Fruit fly (Drosophila melanogaster) whole organism, wandering third instar larva: Measurements from ENCODE around the gene sc.
A peak's percentile ranks its signal among the peaks of the same experiment; 100 is the strongest.

Experiments
- Abd-B ChIP-seq: fragments of >200 bp; optimal IDR thresholded peaks from 2 replicates; lab custom pipeline; 2017; ENCODE audit warnings: missing biosample characterization, missing genetic modification characterization
- CG32264 ChIP-seq: fragments of 200-800 bp; sonication (Bioruptor generic); optimal IDR thresholded peaks from 2 replicates; lab custom pipeline; 2016; ENCODE audit warnings: missing biosample characterization, missing genetic modification characterization
- CrebA ChIP-seq: fragments of 200-800 bp; sonication (Bioruptor generic); optimal IDR thresholded peaks from 2 replicates; lab custom pipeline; 2016; ENCODE audit warnings: missing biosample characterization, mild to moderate bottlenecking, missing genetic modification characterization, borderline replicate concordance
- Dfd ChIP-seq: fragments of >200 bp; optimal IDR thresholded peaks from 2 replicates; lab custom pipeline; 2017; ENCODE audit warnings: missing biosample characterization, missing genetic modification characterization
- Dif ChIP-seq: fragments of 200-275, 200-300 bp; sonication (Bioruptor generic); optimal IDR thresholded peaks from 2 replicates; lab custom pipeline; 2018; ENCODE audit warnings: missing biosample characterization, missing genetic modification characterization; ENCODE audit not compliant: partially characterized antibody
- HLH106 ChIP-seq: fragments of 200-800 bp; optimal IDR thresholded peaks from 3 replicates; lab custom pipeline; 2019; ENCODE audit warnings: missing biosample characterization, mild to moderate bottlenecking, missing genetic modification characterization, moderate library complexity
- Hnf4 ChIP-seq: fragments of 200-800 bp; sonication (Bioruptor generic); optimal IDR thresholded peaks from 2 replicates; lab custom pipeline; 2016; ENCODE audit warnings: missing biosample characterization, mild to moderate bottlenecking, missing genetic modification characterization
- Hr78 ChIP-seq: fragments of >200 bp; optimal IDR thresholded peaks from 2 replicates; lab custom pipeline; 2017; ENCODE audit warnings: missing biosample characterization, missing genetic modification characterization
- Hr83 ChIP-seq: fragments of 200-300 bp; sonication (Bioruptor generic); optimal IDR thresholded peaks from 2 replicates; lab custom pipeline; 2016; ENCODE audit warnings: missing biosample characterization, mild to moderate bottlenecking, missing genetic modification characterization, moderate library complexity; ENCODE audit not compliant: poor library complexity, severe bottlenecking
- Mio ChIP-seq: sonication (Bioruptor generic); optimal IDR thresholded peaks from 2 replicates; lab custom pipeline; 2016; ENCODE audit warnings: missing biosample characterization, missing genetic modification characterization
- Myc ChIP-seq: fragments of >200 bp; optimal IDR thresholded peaks from 2 replicates; lab custom pipeline; 2017
- N ChIP-seq: fragments of >200 bp; optimal IDR thresholded peaks from 2 replicates; lab custom pipeline; 2018; ENCODE audit warnings: missing biosample characterization, missing external identifiers, missing genetic modification characterization
- Rel ChIP-seq, 2 experiments: fragments of 200-800 bp; sonication (Bioruptor generic) in 1 of 2; optimal IDR thresholded peaks; 2 replicates in 1 of 2; 3 replicates in 1 of 2; lab custom pipeline; 2016 to 2019; ENCODE audit warnings: mild to moderate bottlenecking in 2 of 2, missing biosample characterization in 2 of 2, missing genetic modification characterization in 2 of 2, moderate library complexity in 1 of 2
- Sp1 ChIP-seq: fragments of 200-800 bp; sonication (Bioruptor generic); optimal IDR thresholded peaks from 3 replicates; lab custom pipeline; 2019; ENCODE audit warnings: missing biosample characterization, mild to moderate bottlenecking, missing genetic modification characterization, moderate library complexity
- br ChIP-seq: fragments of 200-800 bp; sonication (Bioruptor generic); optimal IDR thresholded peaks from 2 replicates; lab custom pipeline; 2016; ENCODE audit warnings: missing biosample characterization, missing genetic modification characterization
- dl ChIP-seq, 2 experiments: fragments of 175-275, 200-275 bp in 1 of 2; fragments of 200-275 bp in 1 of 2; sonication (Bioruptor generic); optimal IDR thresholded peaks; lab custom pipeline; 2018; ENCODE audit warnings: mild to moderate bottlenecking in 2 of 2, missing biosample characterization in 2 of 2, missing genetic modification characterization in 2 of 2, moderate library complexity in 2 of 2; ENCODE audit not compliant: partially characterized antibody in 2 of 2, insufficient read depth in 1 of 2
- dmrt93B ChIP-seq: fragments of 200-800 bp; sonication (Bioruptor generic); optimal IDR thresholded peaks from 2 replicates; lab custom pipeline; 2018; ENCODE audit warnings: missing biosample characterization, mild to moderate bottlenecking, missing genetic modification characterization
- dsf ChIP-seq: sonication (Bioruptor generic); optimal IDR thresholded peaks from 2 replicates; lab custom pipeline; 2016; ENCODE audit warnings: missing biosample characterization, missing genetic modification characterization, borderline replicate concordance
- foxo ChIP-seq, 2 experiments: fragments of 200-800 bp; sonication (Bioruptor generic); optimal IDR thresholded peaks; 2 replicates in 1 of 2; 3 replicates in 1 of 2; lab custom pipeline; 2016 to 2017; ENCODE audit warnings: missing biosample characterization in 2 of 2, missing genetic modification characterization in 2 of 2
- fru ChIP-seq: fragments of 200-800 bp; sonication (Bioruptor generic); optimal IDR thresholded peaks from 3 replicates; lab custom pipeline; 2016; ENCODE audit warnings: missing biosample characterization, mild to moderate bottlenecking, missing genetic modification characterization
- h ChIP-seq: fragments of 200-800 bp; sonication (Bioruptor generic); optimal IDR thresholded peaks from 3 replicates; lab custom pipeline; 2016; ENCODE audit warnings: missing biosample characterization, mild to moderate bottlenecking, missing genetic modification characterization
- lola ChIP-seq: fragments of >200 bp; optimal IDR thresholded peaks from 2 replicates; lab custom pipeline; 2017; ENCODE audit warnings: missing biosample characterization, missing genetic modification characterization
- pan ChIP-seq: fragments of >200 bp; optimal IDR thresholded peaks from 2 replicates; lab custom pipeline; 2017
- psq ChIP-seq: fragments of 200-800 bp; sonication (Bioruptor generic); optimal IDR thresholded peaks from 3 replicates; lab custom pipeline; 2017; ENCODE audit warnings: missing biosample characterization, mild to moderate bottlenecking, missing genetic modification characterization, moderate library complexity
- rgr ChIP-seq: fragments of 200-800 bp; sonication (Bioruptor generic); optimal IDR thresholded peaks from 3 replicates; lab custom pipeline; 2016; ENCODE audit warnings: missing biosample characterization, mild to moderate bottlenecking, missing genetic modification characterization
- sage ChIP-seq: fragments of 200-800 bp; sonication (Bioruptor generic); optimal IDR thresholded peaks from 2 replicates; lab custom pipeline; 2016; ENCODE audit warnings: missing biosample characterization, mild to moderate bottlenecking, missing genetic modification characterization
- sv ChIP-seq: fragments of 200-800 bp; sonication (Bioruptor generic); optimal IDR thresholded peaks from 3 replicates; lab custom pipeline; 2016; ENCODE audit warnings: missing biosample characterization, missing genetic modification characterization
- tai ChIP-seq: sonication (Bioruptor generic); optimal IDR thresholded peaks from 2 replicates; lab custom pipeline; 2016; ENCODE audit warnings: missing biosample characterization, missing genetic modification characterization
- usp ChIP-seq: fragments of >200 bp; optimal IDR thresholded peaks from 2 replicates; lab custom pipeline; 2017; ENCODE audit warnings: missing biosample characterization, missing genetic modification characterization

sc gene

dm6 chrX:364006-364405, 31.9 kb upstream of the sc start:
- no peak for TF ChIP-seq Hr78 (GFP tag; lab: Kevin White, UChicago)
- TF ChIP-seq br (GFP tag; lab: Kevin White, UChicago), result no peak
- TF ChIP-seq HLH106 (tag; lab: Kevin White, UChicago), result peak; percentile 29
- no peak for TF ChIP-seq dl (GFP tag; optimal IDR thresholded peaks at IDR 0.05; lab: Kevin White, UChicago; ENCODE audit: insufficient read depth in 1 of 2, partially characterized antibody in 2 of 2)
- TF ChIP-seq Sp1 (GFP tag; lab: Kevin White, UChicago), result peak; percentile 47
- no peak for TF ChIP-seq Hnf4
- no peak for TF ChIP-seq CrebA (GFP tag; lab: Kevin White, UChicago)
- TF ChIP-seq dmrt93B (GFP tag; lab: Kevin White, UChicago), result no peak
- no peak for TF ChIP-seq usp (GFP tag; lab: Kevin White, UChicago)
- no peak for TF ChIP-seq Dfd (GFP tag; lab: Kevin White, UChicago)
- TF ChIP-seq Abd-B (GFP tag; lab: Kevin White, UChicago), result no peak
- no peak for TF ChIP-seq sage (GFP tag; lab: Kevin White, UChicago)

dm6 chrX:366854-367253, 29.0 kb upstream of the sc start:
- TF ChIP-seq HLH106 (tag; lab: Kevin White, UChicago) (peak; percentile 20), psq (GFP tag; lab: Kevin White, UChicago) (peak; percentile 5), dsf (GFP tag; lab: Kevin White, UChicago) (no peak), foxo (GFP tag; optimal IDR thresholded peaks at IDR 0.05; lab: Kevin White, UChicago) (peak in 1 of 2 experiments; percentile 17), fru (GFP tag; lab: Kevin White, UChicago) (peak; percentile 36), Hnf4 (no peak), Myc (no peak), Sp1 (GFP tag; lab: Kevin White, UChicago) (peak; percentile 33), Dfd (GFP tag; lab: Kevin White, UChicago) (no peak)
- TF ChIP-seq, all 38 proteins: peak for 5

- no peak for TF ChIP-seq pan (lab: Kevin White, UChicago)
- peak; percentile 42 for TF ChIP-seq fru (GFP tag; lab: Kevin White, UChicago)
- TF ChIP-seq Mio (GFP tag; lab: Kevin White, UChicago), result no peak
- TF ChIP-seq N (GFP tag; lab: Kevin White, UChicago), result no peak
- no peak for TF ChIP-seq lola
- TF ChIP-seq tai (GFP tag; lab: Kevin White, UChicago), result no peak
- no peak for TF ChIP-seq h
- TF ChIP-seq Sp1 (GFP tag; lab: Kevin White, UChicago), result no peak
- peak; percentile 26 for TF ChIP-seq Dif
- TF ChIP-seq CrebA (GFP tag; lab: Kevin White, UChicago), result no peak
- TF ChIP-seq br (GFP tag; lab: Kevin White, UChicago), result no peak
- no peak for TF ChIP-seq Hr78 (GFP tag; lab: Kevin White, UChicago)
- no peak for TF ChIP-seq dl (GFP tag; optimal IDR thresholded peaks at IDR 0.05; lab: Kevin White, UChicago; ENCODE audit: insufficient read depth in 1 of 2, partially characterized antibody in 2 of 2)
- TF ChIP-seq Dfd (GFP tag; lab: Kevin White, UChicago), result no peak
- no peak for TF ChIP-seq rgr (GFP tag; lab: Kevin White, UChicago)
- TF ChIP-seq sage (GFP tag; lab: Kevin White, UChicago), result no peak
- no peak for TF ChIP-seq CG32264 (GFP tag; lab: Kevin White, UChicago)
- TF ChIP-seq Hr83 (GFP tag; lab: Kevin White, UChicago), result no peak
- peak; percentile 7 for TF ChIP-seq Rel (GFP tag; optimal IDR thresholded peaks at IDR 0.05; lab: Kevin White, UChicago)
- TF ChIP-seq Rel (tag; optimal IDR thresholded peaks at IDR 0.05; lab: Kevin White, UChicago), result no peak
- TF ChIP-seq, all 38 proteins: peak for 3
Observed at dm6 chrX:369645-370174, 26.1 kb upstream of the sc start, which contains the start of gene ac. ac (plus strand) TSS chrX:370031.

dm6 chrX:377388-377787, 18.5 kb upstream of the sc start:
- TF ChIP-seq lola, result no peak
- no peak for TF ChIP-seq Hnf4
- no peak for TF ChIP-seq sv

- TF ChIP-seq Hnf4, result no peak
- TF ChIP-seq Mio (GFP tag; lab: Kevin White, UChicago), result no peak
- TF ChIP-seq Rel (GFP tag; optimal IDR thresholded peaks at IDR 0.05; lab: Kevin White, UChicago), result no peak
- TF ChIP-seq Rel (tag; optimal IDR thresholded peaks at IDR 0.05; lab: Kevin White, UChicago), result no peak
- TF ChIP-seq dl (GFP tag; optimal IDR thresholded peaks at IDR 0.05; lab: Kevin White, UChicago; ENCODE audit: insufficient read depth in 1 of 2, partially characterized antibody in 2 of 2), result no peak
- no peak for TF ChIP-seq foxo (GFP tag; optimal IDR thresholded peaks at IDR 0.05; lab: Kevin White, UChicago)
- TF ChIP-seq, all 38 proteins: peak for 0
Observed at dm6 chrX:378341-378740, 17.5 kb upstream of the sc start.
